Worm (Caenorhabditis elegans) whole organism, L4 larva: Measurements from ENCODE around the gene F39G3.2.
A peak's percentile ranks its signal among the peaks of the same experiment; 100 is the strongest.

Source experiments
- F26F4.8 ChIP-seq: fragments of 200-800 bp; sonication (Bioruptor generic); conservative IDR thresholded peaks from 2 replicates; pipeline ENCODE4 v1.3.6; 2022; ENCODE audit warnings: missing genetic modification characterization, missing compliant biosample characterization
- T26A8.4 ChIP-seq: fragments of 200-800 bp; sonication (Bioruptor generic); IDR thresholded peaks from 2 replicates; pipeline ENCODE4 v1.3.6; 2022; ENCODE audit warnings: missing genetic modification characterization, missing compliant biosample characterization
- Y75B8A.6 ChIP-seq: fragments of 200-800 bp; sonication (Bioruptor generic); IDR thresholded peaks from 2 replicates; pipeline ENCODE4 v1.3.6; 2022; ENCODE audit warnings: missing genetic modification reagents, missing genetic modification characterization, missing compliant biosample characterization
- ZK337.2 ChIP-seq: fragments of 200-800 bp; sonication (Bioruptor generic); IDR thresholded peaks from 2 replicates; pipeline ENCODE4 v1.3.6; 2022; ENCODE audit warnings: missing genetic modification reagents, missing genetic modification characterization, missing compliant biosample characterization
- aha-1 ChIP-seq: fragments of 150-350 bp; peaks from one replicate; lab custom pipeline; 2014; ENCODE audit warnings: missing biosample characterization, missing genetic modification characterization
- aly-2 ChIP-seq: sonication (generic microtip); optimal IDR thresholded peaks from 2 replicates; lab custom pipeline; 2018; ENCODE audit warnings: missing biosample characterization, missing genetic modification characterization
- arid-1 ChIP-seq: fragments of 200-800 bp; sonication (Bioruptor generic); conservative IDR thresholded peaks from 2 replicates; pipeline ENCODE4 v1.3.6; 2022; ENCODE audit warnings: missing genetic modification reagents, missing genetic modification characterization, missing compliant biosample characterization
- ceh-20 ChIP-seq: fragments of 200-800 bp; sonication (Bioruptor generic); IDR thresholded peaks from 2 replicates; pipeline ENCODE4 v1.3.6; 2022; ENCODE audit warnings: missing genetic modification reagents, missing genetic modification characterization, missing compliant biosample characterization
- ceh-32 ChIP-seq: sonication (generic microtip); optimal IDR thresholded peaks from 2 replicates; lab custom pipeline; 2016; ENCODE audit warnings: mild to moderate bottlenecking, missing genetic modification characterization, missing compliant biosample characterization; ENCODE audit not compliant: poor library complexity
- ceh-62 ChIP-seq: sonication (generic microtip); optimal IDR thresholded peaks from 2 replicates; lab custom pipeline; 2017; ENCODE audit warnings: missing biosample characterization, missing genetic modification characterization
- ceh-82 ChIP-seq: sonication (generic microtip); optimal IDR thresholded peaks from 2 replicates; lab custom pipeline; 2017; ENCODE audit warnings: missing biosample characterization, missing genetic modification characterization
- ces-1 ChIP-seq: fragments of 150-350 bp; sonication (generic microtip); optimal IDR thresholded peaks from 4 replicates; lab custom pipeline; 2014; ENCODE audit warnings: missing biosample characterization, missing genetic modification reagents, missing genetic modification characterization
- cey-2 ChIP-seq: sonication (generic microtip); optimal IDR thresholded peaks from 3 replicates; lab custom pipeline; 2017; ENCODE audit warnings: missing genetic modification characterization, mild to moderate bottlenecking, missing compliant biosample characterization, antibody characterized with exemption, borderline replicate concordance; ENCODE audit not compliant: insufficient read depth
- daf-19 ChIP-seq: fragments of 200-800 bp; sonication (Bioruptor generic); conservative IDR thresholded peaks from 2 replicates; pipeline ENCODE4 v1.3.6; 2022; ENCODE audit warnings: missing genetic modification characterization, missing compliant biosample characterization
- daf-8 ChIP-seq: fragments of 200-800 bp; sonication (Bioruptor generic); IDR thresholded peaks from 2 replicates; pipeline ENCODE4 v1.3.6; 2022; ENCODE audit warnings: missing genetic modification characterization, missing compliant biosample characterization
- dpl-1 ChIP-seq: fragments of 150-350 bp; optimal IDR thresholded peaks from 2 replicates; lab custom pipeline; 2014; ENCODE audit warnings: missing biosample characterization, missing genetic modification reagents, missing genetic modification characterization
- dve-1 ChIP-seq: sonication (generic microtip); optimal IDR thresholded peaks from 2 replicates; lab custom pipeline; 2017; ENCODE audit warnings: antibody characterized with exemption, mild to moderate bottlenecking, missing genetic modification characterization, missing compliant biosample characterization; ENCODE audit not compliant: insufficient read depth
- egl-27 ChIP-seq: sonication (generic microtip); optimal IDR thresholded peaks from 3 replicates; lab custom pipeline; 2017; ENCODE audit warnings: missing biosample characterization, missing genetic modification reagents, missing genetic modification characterization
- fkh-10 ChIP-seq: fragments of 150-350 bp; optimal IDR thresholded peaks from 2 replicates; lab custom pipeline; 2014; ENCODE audit warnings: missing biosample characterization, missing genetic modification reagents, missing genetic modification characterization
- fos-1 ChIP-seq: fragments of 150-350 bp; optimal IDR thresholded peaks from 2 replicates; lab custom pipeline; 2014; ENCODE audit warnings: missing biosample characterization, missing genetic modification characterization
- hif-1 ChIP-seq, 2 experiments: sonication (generic microtip); optimal IDR thresholded peaks; 2 replicates each; lab custom pipeline; 2016 to 2017; ENCODE audit warnings: missing compliant biosample characterization in 2 of 2, missing genetic modification characterization in 2 of 2, missing genetic modification reagents in 2 of 2, missing genotype in 2 of 2, mild to moderate bottlenecking in 1 of 2
- hlh-11 ChIP-seq: fragments of 200-800 bp; sonication (Bioruptor generic); optimal IDR thresholded peaks from 2 replicates; lab custom pipeline; 2018; ENCODE audit warnings: mild to moderate bottlenecking, missing genetic modification characterization, missing compliant biosample characterization
- hlh-30 ChIP-seq: sonication (generic microtip); optimal IDR thresholded peaks from 2 replicates; lab custom pipeline; 2017; ENCODE audit warnings: antibody characterized with exemption, mild to moderate bottlenecking, missing genetic modification characterization, missing compliant biosample characterization; ENCODE audit not compliant: insufficient read depth
- hmg-1.1 ChIP-seq: fragments of 200-800 bp; sonication (Bioruptor generic); IDR thresholded peaks from 2 replicates; pipeline ENCODE4 v1.3.6; 2022; ENCODE audit warnings: missing genetic modification reagents, missing genetic modification characterization, missing compliant biosample characterization
- lin-1 ChIP-seq: fragments of 200-800 bp; sonication (Bioruptor generic); IDR thresholded peaks from 2 replicates; pipeline ENCODE4 v1.3.6; 2022; ENCODE audit warnings: missing genetic modification reagents, missing genetic modification characterization, missing compliant biosample characterization
- lin-38 ChIP-seq: fragments of 200-800 bp; sonication (Bioruptor generic); IDR thresholded peaks from 2 replicates; pipeline ENCODE4 v1.3.6; 2022; ENCODE audit warnings: missing genetic modification reagents, missing genetic modification characterization, missing compliant biosample characterization
- lsy-2 ChIP-seq, 2 experiments: fragments of 150-350 bp in 1 of 2; sonication (generic microtip) in 1 of 2; optimal IDR thresholded peaks; 2 replicates each; lab custom pipeline; 2014 to 2017; ENCODE audit warnings: missing biosample characterization in 2 of 2, missing genetic modification characterization in 2 of 2
- madf-5 ChIP-seq, 2 experiments: fragments of 200-800 bp; sonication (Bioruptor generic); IDR thresholded peaks; 2 replicates each; pipeline ENCODE4 v1.3.6; 2022; ENCODE audit warnings: missing compliant biosample characterization in 2 of 2, missing genetic modification characterization in 2 of 2
- mdt-29 ChIP-seq: fragments of 200-800 bp; sonication (Bioruptor generic); IDR thresholded peaks from 2 replicates; pipeline ENCODE4 v1.3.6; 2022; ENCODE audit warnings: missing genetic modification reagents, missing genetic modification characterization, missing compliant biosample characterization
- mep-1 ChIP-seq: fragments of 150-350 bp; sonication (generic microtip); optimal IDR thresholded peaks from 3 replicates; lab custom pipeline; 2014; ENCODE audit warnings: missing biosample characterization, missing genetic modification characterization
- nhr-11 ChIP-seq: fragments of 150-350 bp; optimal IDR thresholded peaks from 2 replicates; lab custom pipeline; 2014; ENCODE audit warnings: missing biosample characterization, missing genetic modification characterization
- nhr-111 ChIP-seq: fragments of 200-800 bp; sonication (Bioruptor generic); optimal IDR thresholded peaks from 2 replicates; lab custom pipeline; 2018; ENCODE audit warnings: mild to moderate bottlenecking, missing genetic modification characterization, missing compliant biosample characterization
- nhr-25 ChIP-seq: sonication (generic microtip); optimal IDR thresholded peaks from 2 replicates; lab custom pipeline; 2017; ENCODE audit warnings: missing genetic modification characterization, mild to moderate bottlenecking, missing compliant biosample characterization, antibody characterized with exemption, moderate library complexity, borderline replicate concordance; ENCODE audit not compliant: insufficient read depth
- nhr-28 ChIP-seq: fragments of 150-350 bp; optimal IDR thresholded peaks from 2 replicates; lab custom pipeline; 2014; ENCODE audit warnings: missing biosample characterization, missing genetic modification characterization
- nhr-41 ChIP-seq: fragments of 200-800 bp; sonication (Bioruptor generic); IDR thresholded peaks from 2 replicates; pipeline ENCODE4 v1.3.6; 2022; ENCODE audit warnings: missing genetic modification reagents, missing genetic modification characterization, missing compliant biosample characterization
- nhr-6 ChIP-seq: fragments of 150-350 bp; optimal IDR thresholded peaks from 2 replicates; lab custom pipeline; 2014; ENCODE audit warnings: missing biosample characterization, missing genetic modification characterization
- nhr-76 ChIP-seq: fragments of 150-350 bp; optimal IDR thresholded peaks from 2 replicates; lab custom pipeline; 2014; ENCODE audit warnings: missing biosample characterization, missing genetic modification characterization
- pha-4 ChIP-seq, 2 experiments: fragments of 150-350 bp in 1 of 2; fragments of 200-800 bp in 1 of 2; sonication (Bioruptor generic) in 1 of 2; IDR thresholded peaks in 1 of 2; optimal IDR thresholded peaks in 1 of 2; 2 replicates each; pipeline versions ENCODE4 v1.3.6 to Lab custom; 2014 to 2022; ENCODE audit warnings: missing genetic modification characterization in 2 of 2, missing genetic modification reagents in 2 of 2, missing biosample characterization in 1 of 2, missing compliant biosample characterization in 1 of 2
- rbr-2 ChIP-seq: sonication (generic microtip); optimal IDR thresholded peaks from 2 replicates; lab custom pipeline; 2016; ENCODE audit warnings: missing genotype, missing genetic modification characterization, missing compliant biosample characterization
- saeg-2 ChIP-seq: fragments of 200-800 bp; sonication (Bioruptor generic); IDR thresholded peaks from 2 replicates; pipeline ENCODE4 v1.3.6; 2022; ENCODE audit warnings: missing genetic modification reagents, missing genetic modification characterization, missing compliant biosample characterization
- sdz-12 ChIP-seq: fragments of 200-800 bp; sonication (Bioruptor generic); optimal IDR thresholded peaks from 2 replicates; lab custom pipeline; 2018; ENCODE audit warnings: mild to moderate bottlenecking, missing genetic modification characterization, missing compliant biosample characterization
- unc-130 ChIP-seq: sonication (generic microtip); optimal IDR thresholded peaks from 2 replicates; lab custom pipeline; 2016; ENCODE audit warnings: missing genetic modification reagents, missing genetic modification characterization, missing compliant biosample characterization
- unc-39 ChIP-seq: sonication (generic microtip); optimal IDR thresholded peaks from 2 replicates; lab custom pipeline; 2017; ENCODE audit warnings: missing biosample characterization, missing genetic modification characterization
- vab-7 ChIP-seq: fragments of 200-800 bp; sonication (Bioruptor generic); IDR thresholded peaks from 2 replicates; pipeline ENCODE4 v1.3.6; 2022; ENCODE audit warnings: missing genetic modification reagents, missing genetic modification characterization, missing compliant biosample characterization
- ztf-7 ChIP-seq: fragments of 150-350 bp; optimal IDR thresholded peaks from 2 replicates; lab custom pipeline; 2014; ENCODE audit warnings: missing biosample characterization, missing genetic modification characterization

F39G3.2 gene

DNA sequence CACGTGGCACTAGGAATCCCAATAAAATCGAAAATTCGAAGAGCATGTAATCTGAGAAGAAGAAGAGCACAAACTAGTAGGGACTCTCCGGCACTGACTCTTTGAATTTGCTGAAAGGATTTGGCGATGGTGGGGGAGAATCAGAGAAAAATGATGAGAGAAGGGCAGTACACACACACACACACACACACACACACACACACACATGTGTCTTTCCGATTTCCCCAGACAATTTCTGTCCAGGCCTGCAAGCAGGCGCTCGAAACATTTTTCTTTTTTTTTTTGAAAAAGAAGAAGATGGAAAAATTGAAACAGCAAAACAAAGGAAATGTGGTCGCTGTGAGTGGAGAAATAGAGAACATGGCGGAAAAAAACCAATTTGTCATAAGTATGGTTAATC is 7.6 kb upstream of the F39G3.2 start, which contains the start of gene tig-2 (continued):
- TF ChIP-seq saeg-2 (GFP tag; lab: Robert Waterston, UW) (0 out of 2 replicates have a peak, but pooled peaks have one; percentile 25), ceh-82 (tag; lab: Kevin White, UChicago) (no peak), F26F4.8 (GFP tag; lab: Robert Waterston, UW) (no peak), nhr-41 (GFP tag; lab: Robert Waterston, UW) (no peak), daf-19 (GFP tag; lab: Robert Waterston, UW) (no peak), hmg-1.1 (GFP tag; lab: Robert Waterston, UW) (peak; percentile 53; the same call in 1 of the 2 replicates), nhr-11 (tag; lab: Kevin White, UChicago) (peak; percentile 16), T26A8.4 (GFP tag; lab: Robert Waterston, UW) (no peak), ceh-62 (tag; lab: Kevin White, UChicago) (no peak), unc-39 (tag; lab: Kevin White, UChicago) (no peak), nhr-76 (tag; lab: Kevin White, UChicago) (no peak), hlh-11 (tag; lab: Kevin White, UChicago) (peak; percentile 28), ZK337.2 (GFP tag; lab: Robert Waterston, UW) (no peak), ztf-7 (tag; lab: Kevin White, UChicago) (no peak), nhr-25 (no peak), lin-38 (GFP tag; lab: Robert Waterston, UW) (no peak), nhr-111 (no peak), cey-2 (tag; lab: Kevin White, UChicago) (no peak)

DNA sequence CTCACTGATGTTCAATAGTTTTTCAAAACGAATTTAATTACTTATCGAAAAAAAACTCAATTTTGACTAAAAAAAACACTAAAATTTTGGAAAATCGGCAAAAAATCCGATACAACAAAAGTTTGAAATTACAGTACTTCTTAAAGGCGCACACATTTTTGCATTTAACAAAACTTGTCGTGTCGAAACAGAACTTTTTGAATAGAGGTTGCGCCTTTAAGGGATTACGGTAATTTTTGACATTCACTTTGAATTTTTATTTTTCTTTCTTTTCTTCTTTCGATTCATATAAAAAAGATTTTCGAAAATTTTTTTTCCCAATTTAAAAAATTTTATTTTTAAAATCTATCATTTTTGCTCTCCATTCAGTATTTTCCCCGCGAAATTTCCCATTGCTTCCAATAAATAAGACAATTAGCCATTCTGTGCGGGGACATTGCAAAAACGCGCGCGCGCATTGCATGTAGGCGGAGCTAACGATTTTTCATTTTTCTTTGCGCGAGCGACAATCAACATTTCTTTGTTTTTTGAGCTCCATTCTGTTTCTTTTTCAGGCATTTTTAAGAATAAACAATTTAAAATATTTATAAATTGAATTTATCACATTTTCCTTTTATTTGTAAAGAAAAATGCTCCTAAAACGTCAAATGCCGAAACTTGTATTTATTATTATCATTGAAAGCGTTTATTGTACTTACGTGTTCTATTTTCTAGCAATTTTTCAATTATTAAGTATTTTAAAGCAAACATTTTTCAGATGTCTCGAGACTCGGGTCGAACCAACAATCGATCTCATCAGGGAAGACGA is 6.3 kb upstream of the F39G3.2 start, which contains the start of gene F39G3.3:
Gene F39G3.3, plus strand, starts transcription at position 758 of the 808 bp plus-strand sequence.
- TF ChIP-seq ceh-62 (tag; lab: Kevin White, UChicago) = no peak
- TF ChIP-seq nhr-111 = no peak
- TF ChIP-seq egl-27 (tag; lab: Kevin White, UChicago) = no peak
- no peak for TF ChIP-seq cey-2 (tag; lab: Kevin White, UChicago)
- no peak for TF ChIP-seq daf-8
- TF ChIP-seq ceh-32 (tag; lab: Kevin White, UChicago) = no peak
- 0 out of 4 replicates have a peak, but pooled peaks of 1 of the 2 experiments have one; percentile 21 for TF ChIP-seq madf-5 (GFP tag; IDR thresholded peaks at IDR 0.05; lab: Robert Waterston, UW)
- no peak for TF ChIP-seq lin-1 (GFP tag; lab: Robert Waterston, UW)
- TF ChIP-seq vab-7 = peak; percentile 48; the same call in 1 of the 2 replicates
- TF ChIP-seq dve-1 (tag; lab: Kevin White, UChicago) = peak; percentile 45
- TF ChIP-seq unc-130 (GFP tag; lab: Kevin White, UChicago) = peak; percentile 68
- TF ChIP-seq aha-1 (tag; lab: Kevin White, UChicago) = peak; percentile 82
- TF ChIP-seq hif-1 (tag; optimal IDR thresholded peaks at IDR 0.05; lab: Kevin White, UChicago) = peak in 1 of 2 experiments; percentile 35
- no peak for TF ChIP-seq Y75B8A.6 (GFP tag; lab: Robert Waterston, UW)
- TF ChIP-seq mdt-29 (GFP tag; lab: Robert Waterston, UW) = no peak
- TF ChIP-seq ceh-20 (GFP tag; lab: Robert Waterston, UW) = 0 out of 2 replicates have a peak, but pooled peaks have one; percentile 11
- no peak for TF ChIP-seq daf-19 (GFP tag; lab: Robert Waterston, UW)
- peak; percentile 50 for TF ChIP-seq rbr-2 (tag; lab: Kevin White, UChicago)
- peak; percentile 45 for TF ChIP-seq hlh-30 (tag; lab: Kevin White, UChicago)
- TF ChIP-seq pha-4 (GFP tag; IDR thresholded peaks at IDR 0.05; lab: Robert Waterston, UW) = 0 out of 2 replicates have a peak, but pooled peaks have one; percentile 64
- no peak for TF ChIP-seq pha-4 (tag; optimal IDR thresholded peaks at IDR 0.05; lab: Kevin White, UChicago)
- peak; percentile 30 for TF ChIP-seq dpl-1 (GFP tag; lab: Kevin White, UChicago)
- peak; percentile 10 for TF ChIP-seq nhr-6 (tag; lab: Kevin White, UChicago)
- TF ChIP-seq mep-1 (tag; lab: Kevin White, UChicago) = peak; percentile 81
- TF ChIP-seq fkh-10 = no peak
- peak; percentile 73 for TF ChIP-seq lin-38 (GFP tag; lab: Robert Waterston, UW)
- TF ChIP-seq sdz-12 (GFP tag; lab: Kevin White, UChicago) = no peak
- TF ChIP-seq aly-2 = no peak
- TF ChIP-seq hlh-11 (tag; lab: Kevin White, UChicago) = peak; percentile 14
- no peak for TF ChIP-seq fos-1 (tag; lab: Kevin White, UChicago)
- TF ChIP-seq hmg-1.1 (GFP tag; lab: Robert Waterston, UW) = peak; percentile 81
- TF ChIP-seq nhr-41 (GFP tag; lab: Robert Waterston, UW) = no peak
- TF ChIP-seq arid-1 (GFP tag; lab: Robert Waterston, UW) = no peak
- TF ChIP-seq nhr-28 = peak; percentile 47
- TF ChIP-seq lsy-2 (tag; optimal IDR thresholded peaks at IDR 0.05; lab: Kevin White, UChicago) = peak in 1 of 2 experiments; percentile 55
- peak; percentile 41 for TF ChIP-seq ces-1 (GFP tag; lab: Kevin White, UChicago)
